Worm (Caenorhabditis elegans) whole organism, L2 larva: ENCODE measurements around the gene nhr-270.

Source experiments
- F13H6.1 ChIP-seq: sonication (generic microtip); optimal IDR thresholded peaks from 2 replicates; lab custom pipeline; 2016; ENCODE audit warnings: missing genetic modification characterization, missing compliant biosample characterization
- Y55F3AM.14 ChIP-seq: fragments of 200-800 bp; sonication (Bioruptor generic); optimal IDR thresholded peaks from 2 replicates; lab custom pipeline; 2018; ENCODE audit warnings: mild to moderate bottlenecking, missing genetic modification characterization, missing compliant biosample characterization
- ceh-16 ChIP-seq: fragments of 150-350 bp; optimal IDR thresholded peaks from 2 replicates; lab custom pipeline; 2014; ENCODE audit warnings: missing biosample characterization, missing genetic modification characterization
- ceh-82 ChIP-seq: fragments of 150-350 bp; optimal IDR thresholded peaks from 2 replicates; lab custom pipeline; 2014; ENCODE audit warnings: missing biosample characterization, missing genetic modification characterization
- nhr-10 ChIP-seq: sonication (generic microtip); optimal IDR thresholded peaks from 2 replicates; lab custom pipeline; 2017; ENCODE audit warnings: missing biosample characterization, missing genetic modification characterization
- nhr-12 ChIP-seq: fragments of 150-350 bp; optimal IDR thresholded peaks from 2 replicates; lab custom pipeline; 2014; ENCODE audit warnings: missing biosample characterization, missing genetic modification characterization
- unc-62 ChIP-seq: fragments of 150-350 bp; optimal IDR thresholded peaks from 2 replicates; lab custom pipeline; 2014; ENCODE audit warnings: missing biosample characterization, missing genetic modification reagents, missing genetic modification characterization

DNA sequence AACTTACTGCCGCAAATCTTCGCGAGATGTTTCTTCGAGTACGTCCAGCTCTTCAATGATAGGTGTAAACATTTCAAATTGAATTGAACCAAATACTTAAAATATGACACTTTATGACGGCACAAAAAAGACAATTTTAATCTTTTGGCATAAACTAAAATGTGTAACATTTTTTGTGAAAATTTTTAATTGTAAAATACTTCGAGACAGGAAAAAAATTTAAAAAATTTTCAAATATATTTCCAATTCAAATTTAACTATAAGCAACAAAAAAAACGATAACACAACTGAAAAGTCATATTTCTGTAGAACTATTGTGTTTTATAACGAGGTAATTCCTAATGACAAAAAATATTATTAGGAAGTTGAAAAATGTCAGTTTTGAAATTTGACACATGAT is 42.7 kb downstream of the nhr-270 start, which contains the start of gene C05E4.12:
- TF ChIP-seq nhr-12 (no peak), ceh-16 (no peak), F13H6.1 (no peak), ceh-82 (tag; lab: Kevin White, UChicago) (no peak), Y55F3AM.14 (GFP tag; lab: Kevin White, UChicago) (no peak), nhr-10 (tag; lab: Kevin White, UChicago) (no peak), unc-62 (GFP tag; lab: Kevin White, UChicago) (no peak)
